Fruit fly (Drosophila melanogaster): Measurements from ENCODE around the gene CG32719.

- no peak for TF ChIP-seq usp (GFP tag; optimal IDR thresholded peaks at IDR 0.05)
- no peak for TF ChIP-seq br (GFP tag; optimal IDR thresholded peaks at IDR 0.05)
- no peak for TF ChIP-seq dl (GFP tag; optimal IDR thresholded peaks at IDR 0.05; ENCODE audit: insufficient read depth in 1 of 2, partially characterized antibody in 2 of 2)
- no peak for TF ChIP-seq dmrt93B (GFP tag; optimal IDR thresholded peaks at IDR 0.05)
These were observed 12.1 kb upstream of the CG32719 start for dm6 chrX:7559913-7560312.
